Worm (Caenorhabditis elegans) whole organism, L1 larva: ENCODE measurements around the gene him-10.

ENCODE experiments used
- C04F5.9 ChIP-seq: sonication (generic microtip); optimal IDR thresholded peaks from 2 replicates; lab custom pipeline; 2016; ENCODE audit warnings: missing genetic modification characterization, missing compliant biosample characterization
- C34B4.2 ChIP-seq: sonication (generic microtip); optimal IDR thresholded peaks from 2 replicates; lab custom pipeline; 2017; ENCODE audit warnings: mild to moderate bottlenecking, missing genetic modification characterization, missing compliant biosample characterization
- F16B12.6 ChIP-seq: fragments of 150-350 bp; optimal IDR thresholded peaks from 2 replicates; lab custom pipeline; 2014; ENCODE audit warnings: missing biosample characterization, missing genetic modification characterization
- aha-1 ChIP-seq: fragments of 150-350 bp; optimal IDR thresholded peaks from 2 replicates; lab custom pipeline; 2014; ENCODE audit warnings: missing biosample characterization, missing genetic modification characterization
- ama-1 ChIP-seq: fragments of 150-350 bp; optimal IDR thresholded peaks from 2 replicates; lab custom pipeline; 2014
- blmp-1 ChIP-seq: fragments of 150-350 bp; optimal IDR thresholded peaks from 2 replicates; lab custom pipeline; 2014; ENCODE audit warnings: missing biosample characterization, missing genetic modification characterization
- ceh-90 ChIP-seq: sonication (generic microtip); optimal IDR thresholded peaks from 2 replicates; lab custom pipeline; 2016; ENCODE audit warnings: missing genetic modification characterization, missing compliant biosample characterization
- ces-1 ChIP-seq: fragments of 150-350 bp; optimal IDR thresholded peaks from 2 replicates; lab custom pipeline; 2014; ENCODE audit warnings: missing biosample characterization, missing genetic modification reagents, missing genetic modification characterization
- efl-1 ChIP-seq, 4 experiments: fragments of 150-350 bp; optimal IDR thresholded peaks in 3 of 4; peaks in 1 of 4; 1 replicate in 1 of 4; 2 replicates in 3 of 4; lab custom pipeline; 2014; ENCODE audit warnings: missing biosample characterization in 2 of 4, missing genetic modification characterization in 2 of 4, missing genetic modification reagents in 2 of 4
- efl-3 ChIP-seq: fragments of 200-800 bp; sonication (Bioruptor generic); optimal IDR thresholded peaks from 2 replicates; lab custom pipeline; 2018; ENCODE audit warnings: mild to moderate bottlenecking, missing genetic modification characterization, missing compliant biosample characterization
- egl-13 ChIP-seq: sonication (generic microtip); optimal IDR thresholded peaks from 2 replicates; lab custom pipeline; 2016; ENCODE audit warnings: missing genotype, missing genetic modification reagents, missing genetic modification characterization, missing compliant biosample characterization
- egl-27 ChIP-seq, 2 experiments: fragments of 150-350 bp in 1 of 2; sonication (generic microtip); optimal IDR thresholded peaks; 3 replicates each; lab custom pipeline; 2017 to 2018; ENCODE audit warnings: missing biosample characterization in 2 of 2, missing genetic modification characterization in 2 of 2, missing genetic modification reagents in 2 of 2
- fkh-8 ChIP-seq: sonication (generic microtip); optimal IDR thresholded peaks from 2 replicates; lab custom pipeline; 2016; ENCODE audit warnings: mild to moderate bottlenecking, missing genetic modification characterization, missing compliant biosample characterization
- fos-1 ChIP-seq: fragments of 150-350 bp; optimal IDR thresholded peaks from 2 replicates; lab custom pipeline; 2014; ENCODE audit warnings: missing biosample characterization, missing genetic modification characterization
- hlh-17 ChIP-seq: fragments of 200-800 bp; sonication (Bioruptor generic); optimal IDR thresholded peaks from 2 replicates; lab custom pipeline; 2018; ENCODE audit warnings: missing genetic modification characterization, mild to moderate bottlenecking, missing compliant biosample characterization, moderate library complexity, borderline replicate concordance
- hlh-4 ChIP-seq: sonication (generic microtip); optimal IDR thresholded peaks from 2 replicates; lab custom pipeline; 2016; ENCODE audit warnings: mild to moderate bottlenecking, missing genetic modification characterization, missing compliant biosample characterization
- hpl-2 ChIP-seq: fragments of 150-350 bp; optimal IDR thresholded peaks from 2 replicates; lab custom pipeline; 2014; ENCODE audit warnings: missing biosample characterization, missing genetic modification reagents, missing genetic modification characterization
- irx-1 ChIP-seq: sonication (generic microtip); optimal IDR thresholded peaks from 2 replicates; lab custom pipeline; 2016; ENCODE audit warnings: missing genetic modification characterization, missing compliant biosample characterization
- jun-1 ChIP-seq: fragments of 150-350 bp; optimal IDR thresholded peaks from 2 replicates; lab custom pipeline; 2014; ENCODE audit warnings: missing biosample characterization, missing genetic modification reagents, missing genetic modification characterization
- lin-14 ChIP-seq: fragments of 200-800 bp; sonication (Bioruptor generic); optimal IDR thresholded peaks from 2 replicates; lab custom pipeline; 2018; ENCODE audit warnings: mild to moderate bottlenecking, missing genetic modification characterization, moderate library complexity, missing compliant biosample characterization
- lin-15B ChIP-seq: fragments of 150-350 bp; sonication (generic microtip); optimal IDR thresholded peaks from 3 replicates; lab custom pipeline; 2014; ENCODE audit warnings: missing biosample characterization, missing genetic modification characterization
- lin-35 ChIP-seq, 2 experiments: fragments of 150-350 bp; optimal IDR thresholded peaks; 2 replicates each; lab custom pipeline; 2014; ENCODE audit warnings: missing biosample characterization in 2 of 2, missing genetic modification characterization in 2 of 2, missing genetic modification reagents in 2 of 2
- lin-39 ChIP-seq: fragments of 150-350 bp; optimal IDR thresholded peaks from 2 replicates; lab custom pipeline; 2014; ENCODE audit warnings: missing biosample characterization, missing genetic modification reagents, missing genetic modification characterization
- lir-3 ChIP-seq: sonication (generic microtip); optimal IDR thresholded peaks from 2 replicates; lab custom pipeline; 2016; ENCODE audit warnings: mild to moderate bottlenecking, missing genetic modification characterization, moderate library complexity, missing compliant biosample characterization; ENCODE audit not compliant: poor library complexity
- lsy-2 ChIP-seq, 2 experiments: fragments of 150-350 bp; optimal IDR thresholded peaks; 2 replicates each; lab custom pipeline; 2014; ENCODE audit warnings: missing biosample characterization in 2 of 2, missing genetic modification characterization in 2 of 2
- mdl-1 ChIP-seq, 2 experiments: fragments of 150-350 bp; optimal IDR thresholded peaks; 2 replicates each; lab custom pipeline; 2014 to 2017; ENCODE audit warnings: missing biosample characterization in 2 of 2, missing genetic modification characterization in 2 of 2, inconsistent platforms in 1 of 2
- mep-1 ChIP-seq: fragments of 150-350 bp; optimal IDR thresholded peaks from 2 replicates; lab custom pipeline; 2014; ENCODE audit warnings: missing biosample characterization, missing genetic modification characterization
- nhr-11 ChIP-seq: fragments of 150-350 bp; optimal IDR thresholded peaks from 2 replicates; lab custom pipeline; 2014; ENCODE audit warnings: missing biosample characterization, missing genetic modification characterization
- nhr-20 ChIP-seq: sonication (generic microtip); optimal IDR thresholded peaks from 2 replicates; lab custom pipeline; 2016; ENCODE audit warnings: mild to moderate bottlenecking, missing genetic modification characterization, missing compliant biosample characterization
- nhr-28 ChIP-seq: fragments of 150-350 bp; optimal IDR thresholded peaks from 2 replicates; lab custom pipeline; 2014; ENCODE audit warnings: missing biosample characterization, missing genetic modification characterization
- nhr-47 ChIP-seq: sonication (generic microtip); optimal IDR thresholded peaks from 2 replicates; lab custom pipeline; 2016; ENCODE audit warnings: mild to moderate bottlenecking, missing genetic modification characterization, moderate library complexity, missing compliant biosample characterization
- nhr-71 ChIP-seq: sonication (generic microtip); optimal IDR thresholded peaks from 2 replicates; lab custom pipeline; 2016; ENCODE audit warnings: mild to moderate bottlenecking, missing genetic modification characterization, moderate library complexity, missing compliant biosample characterization
- nhr-76 ChIP-seq: sonication (generic microtip); optimal IDR thresholded peaks from 2 replicates; lab custom pipeline; 2017; ENCODE audit warnings: missing biosample characterization, missing genetic modification characterization
- nhr-84 ChIP-seq: sonication (generic microtip); optimal IDR thresholded peaks from 2 replicates; lab custom pipeline; 2017; ENCODE audit warnings: missing biosample characterization, missing genetic modification characterization
- nhr-85 ChIP-seq: sonication (generic microtip); peaks from one replicate; lab custom pipeline; 2016; ENCODE audit warnings: missing genetic modification characterization, inconsistent platforms, missing compliant biosample characterization
- pax-3 ChIP-seq: fragments of 200-800 bp; sonication (Bioruptor generic); optimal IDR thresholded peaks from 2 replicates; lab custom pipeline; 2018; ENCODE audit warnings: mild to moderate bottlenecking, missing genetic modification characterization, moderate library complexity, missing compliant biosample characterization
- rnt-1 ChIP-seq: sonication (generic microtip); optimal IDR thresholded peaks from 2 replicates; lab custom pipeline; 2016; ENCODE audit warnings: mild to moderate bottlenecking, missing genetic modification characterization, moderate library complexity, missing compliant biosample characterization
- skn-1 ChIP-seq: fragments of 150-350 bp; optimal IDR thresholded peaks from 2 replicates; lab custom pipeline; 2014; ENCODE audit warnings: missing biosample characterization, missing genetic modification characterization
- snpc-4 ChIP-seq: fragments of 150-350 bp; optimal IDR thresholded peaks from 2 replicates; lab custom pipeline; 2014; ENCODE audit warnings: missing biosample characterization, missing genetic modification characterization
- snu-23 ChIP-seq: sonication (generic microtip); optimal IDR thresholded peaks from 2 replicates; lab custom pipeline; 2016; ENCODE audit warnings: missing genetic modification characterization, missing compliant biosample characterization
- sptf-1 ChIP-seq: fragments of 150-350 bp; optimal IDR thresholded peaks from 2 replicates; lab custom pipeline; 2014; ENCODE audit warnings: missing biosample characterization, missing genetic modification characterization
- sup-37 ChIP-seq: fragments of 200-800 bp; sonication (Bioruptor generic); optimal IDR thresholded peaks from 2 replicates; lab custom pipeline; 2018; ENCODE audit warnings: mild to moderate bottlenecking, missing genetic modification characterization, missing compliant biosample characterization
- unc-130 ChIP-seq: fragments of 150-350 bp; optimal IDR thresholded peaks from 2 replicates; lab custom pipeline; 2017; ENCODE audit warnings: missing biosample characterization, missing genetic modification characterization, inconsistent platforms
- unc-30 ChIP-seq: sonication (generic microtip); optimal IDR thresholded peaks from 2 replicates; lab custom pipeline; 2017; ENCODE audit warnings: missing biosample characterization, missing genetic modification characterization
- unc-62 ChIP-seq: fragments of 150-350 bp; optimal IDR thresholded peaks from 2 replicates; lab custom pipeline; 2014; ENCODE audit warnings: missing biosample characterization, missing genetic modification reagents, missing genetic modification characterization
- vab-15 ChIP-seq: sonication (generic microtip); optimal IDR thresholded peaks from 2 replicates; lab custom pipeline; 2017; ENCODE audit warnings: missing genotype, mild to moderate bottlenecking, missing genetic modification characterization, missing compliant biosample characterization
- xbp-1 ChIP-seq: sonication (generic microtip); optimal IDR thresholded peaks from 2 replicates; lab custom pipeline; 2016; ENCODE audit warnings: missing genetic modification characterization, missing compliant biosample characterization
- zip-4 ChIP-seq: fragments of 200-800 bp; sonication (Bioruptor generic); optimal IDR thresholded peaks from 2 replicates; lab custom pipeline; 2018; ENCODE audit warnings: mild to moderate bottlenecking, missing genetic modification characterization, moderate library complexity, missing compliant biosample characterization
- ztf-4 ChIP-seq: fragments of 150-350 bp; optimal IDR thresholded peaks from 2 replicates; lab custom pipeline; 2014; ENCODE audit warnings: missing biosample characterization, missing genetic modification characterization

him-10 gene

ce11 chrIII:5836261-5836660 lies 33.2 kb downstream of the him-10 start (continued):
- no peak for TF ChIP-seq pax-3 (tag; lab: Kevin White, UChicago)

- TF ChIP-seq skn-1 (tag; lab: Kevin White, UChicago) (peak; percentile 29), snpc-4 (tag; lab: Kevin White, UChicago) (no peak), ama-1 (lab: Kevin White, UChicago) (no peak), C04F5.9 (tag; lab: Kevin White, UChicago) (no peak), nhr-11 (tag; lab: Kevin White, UChicago) (no peak), xbp-1 (no peak), mep-1 (tag; lab: Kevin White, UChicago) (peak; percentile 56), unc-30 (no peak), lir-3 (tag; lab: Kevin White, UChicago) (no peak), unc-62 (GFP tag; lab: Kevin White, UChicago) (no peak), hlh-17 (GFP tag; lab: Kevin White, UChicago) (no peak), lin-14 (GFP tag; lab: Kevin White, UChicago) (peak; percentile 21), nhr-84 (tag; lab: Kevin White, UChicago) (no peak), sup-37 (GFP tag; lab: Kevin White, UChicago) (no peak), C34B4.2 (tag; lab: Kevin White, UChicago) (no peak), ceh-90 (no peak), efl-3 (GFP tag; lab: Kevin White, UChicago) (no peak), nhr-85 (tag; lab: Kevin White, UChicago) (peak; percentile 72), aha-1 (tag; lab: Kevin White, UChicago) (no peak), nhr-20 (tag; lab: Kevin White, UChicago) (peak; percentile 33), lin-15B (tag; lab: Kevin White, UChicago) (no peak), lin-35 (GFP tag; optimal IDR thresholded peaks at IDR 0.05; lab: Kevin White, UChicago) (peak in 1 of 2 experiments; percentile 35), nhr-28 (no peak), nhr-71 (tag; lab: Kevin White, UChicago) (peak; percentile 12), ces-1 (GFP tag; lab: Kevin White, UChicago) (no peak), fos-1 (no peak), zip-4 (GFP tag; lab: Kevin White, UChicago) (no peak), unc-130 (tag; lab: Kevin White, UChicago) (peak; percentile 6), egl-13 (tag; lab: Kevin White, UChicago) (no peak), sptf-1 (no peak), irx-1 (no peak), F16B12.6 (tag; lab: Kevin White, UChicago) (no peak), hlh-4 (tag; lab: Kevin White, UChicago) (no peak), ztf-4 (tag; lab: Kevin White, UChicago) (no peak), mdl-1 (tag; optimal IDR thresholded peaks at IDR 0.05; lab: Kevin White, UChicago) (no peak), egl-27 (tag; optimal IDR thresholded peaks at IDR 0.05; lab: Kevin White, UChicago) (no peak), hpl-2 (GFP tag; lab: Kevin White, UChicago) (no peak), blmp-1 (peak; percentile 94), lsy-2 (tag; optimal IDR thresholded peaks at IDR 0.05; lab: Kevin White, UChicago) (peak in 1 of 2 experiments; percentile 24), rnt-1 (peak; percentile 15), jun-1 (tag; lab: Kevin White, UChicago) (no peak), lin-39 (tag; lab: Kevin White, UChicago) (no peak), snu-23 (GFP tag; lab: Kevin White, UChicago) (peak; percentile 20), vab-15 (tag; lab: Kevin White, UChicago) (no peak), fkh-8 (no peak), nhr-76 (tag; lab: Kevin White, UChicago) (no peak), efl-1 (optimal IDR thresholded peaks at IDR 0.05; lab: Kevin White, UChicago) (peak in 1 of 2 experiments; percentile 11), efl-1 (GFP tag; optimal IDR thresholded peaks at IDR 0.05 in 1 of 2; lab: Kevin White, UChicago) (no peak), nhr-47 (no peak)
These were observed 33.8 kb downstream of the him-10 start, which contains the start of gene W04D12.1 for ce11 chrIII:5836816-5837215. Gene W04D12.1, plus strand, starts transcription at chrIII:5836926.
